Fruit fly (Drosophila melanogaster) whole organism, embryonic: ENCODE measurements around the gene CG11975.

Source experiments
- Asciz ChIP-seq: fragments of 200-800 bp; sonication (Bioruptor generic); optimal IDR thresholded peaks from 2 replicates; lab custom pipeline; 2017; ENCODE audit warnings: missing biosample characterization, mild to moderate bottlenecking, missing genetic modification characterization, missing genetic modification reagents
- Atf6 ChIP-seq: fragments of 200-800 bp; sonication (Bioruptor generic); IDR thresholded peaks from 2 replicates; pipeline ENCODE4 v1.3.6; 2022; ENCODE audit warnings: missing biosample characterization, missing genetic modification characterization
- Bdp1 ChIP-seq: fragments of 200-800 bp; sonication (Bioruptor generic); optimal IDR thresholded peaks from 3 replicates; lab custom pipeline; 2016; ENCODE audit warnings: missing biosample characterization, missing genetic modification characterization
- CG10959 ChIP-seq: fragments of 200-800 bp; sonication (Bioruptor generic); IDR thresholded peaks from 2 replicates; pipeline ENCODE4 v1.3.6; 2022; ENCODE audit warnings: missing biosample characterization, missing genetic modification characterization
- CG10979 ChIP-seq: fragments of 200-800 bp; sonication (Bioruptor generic); optimal IDR thresholded peaks from 2 replicates; lab custom pipeline; 2018; ENCODE audit warnings: missing biosample characterization, mild to moderate bottlenecking, missing genetic modification characterization, moderate library complexity
- CG11504 ChIP-seq: fragments of 200-800 bp; sonication (Bioruptor generic); optimal IDR thresholded peaks from 3 replicates; lab custom pipeline; 2019; ENCODE audit warnings: missing biosample characterization, mild to moderate bottlenecking, missing genetic modification characterization, moderate library complexity
- CG14014 ChIP-seq: fragments of 200-800 bp; sonication (Bioruptor generic); IDR thresholded peaks from 2 replicates; pipeline ENCODE4 v1.3.6; 2022; ENCODE audit warnings: missing biosample characterization, missing genetic modification characterization
- CG14710 ChIP-seq: fragments of 200-800 bp; sonication (Bioruptor generic); optimal IDR thresholded peaks from 3 replicates; lab custom pipeline; 2019; ENCODE audit warnings: missing biosample characterization, mild to moderate bottlenecking, missing genetic modification characterization, moderate library complexity
- CG15269 ChIP-seq: fragments of 200-800 bp; sonication (Bioruptor generic); optimal IDR thresholded peaks from 2 replicates; lab custom pipeline; 2018; ENCODE audit warnings: missing biosample characterization, mild to moderate bottlenecking, missing genetic modification characterization, moderate library complexity
- CG15479 ChIP-seq: fragments of 200-800 bp; sonication (Bioruptor generic); optimal IDR thresholded peaks from 3 replicates; lab custom pipeline; 2019; ENCODE audit warnings: missing biosample characterization, mild to moderate bottlenecking, missing genetic modification characterization, moderate library complexity
- CG15601 ChIP-seq: fragments of 200-800 bp; sonication (Bioruptor generic); optimal IDR thresholded peaks from 3 replicates; lab custom pipeline; 2019; ENCODE audit warnings: missing biosample characterization, mild to moderate bottlenecking, missing genetic modification characterization, moderate library complexity
- CG16815 ChIP-seq: fragments of 200-800 bp; sonication (Bioruptor generic); optimal IDR thresholded peaks from 3 replicates; lab custom pipeline; 2017; ENCODE audit warnings: missing biosample characterization, mild to moderate bottlenecking, missing genetic modification characterization
- CG17802 ChIP-seq: fragments of 200-800 bp; sonication (Bioruptor generic); optimal IDR thresholded peaks from 2 replicates; lab custom pipeline; 2018; ENCODE audit warnings: missing biosample characterization, mild to moderate bottlenecking, missing genetic modification characterization, moderate library complexity
- CG2678 ChIP-seq: fragments of 200-800 bp; sonication (Bioruptor generic); optimal IDR thresholded peaks from 3 replicates; lab custom pipeline; 2019; ENCODE audit warnings: missing biosample characterization, mild to moderate bottlenecking, missing genetic modification characterization, moderate library complexity
- CG2889 ChIP-seq: fragments of 200-800 bp; sonication (Bioruptor generic); IDR thresholded peaks from 3 replicates; pipeline ENCODE4 v1.3.6; 2022; ENCODE audit warnings: missing biosample characterization, missing genetic modification characterization
- CG30403 ChIP-seq: fragments of 200-800 bp; sonication (Bioruptor generic); optimal IDR thresholded peaks from 3 replicates; lab custom pipeline; 2016; ENCODE audit warnings: missing biosample characterization, missing genetic modification characterization
- CG3065 ChIP-seq: fragments of 200-800 bp; sonication (Bioruptor generic); optimal IDR thresholded peaks from 2 replicates; lab custom pipeline; 2016; ENCODE audit warnings: missing biosample characterization, missing genetic modification characterization
- CG6689 ChIP-seq: fragments of 200-800 bp; sonication (Bioruptor generic); IDR thresholded peaks from 2 replicates; pipeline ENCODE4 v1.3.6; 2022; ENCODE audit warnings: missing biosample characterization, missing genetic modification characterization
- CG7839 ChIP-seq: fragments of 200-800 bp; sonication (Bioruptor generic); optimal IDR thresholded peaks from 3 replicates; lab custom pipeline; 2018; ENCODE audit warnings: missing biosample characterization, mild to moderate bottlenecking, missing genetic modification characterization, moderate library complexity
- CG7928 ChIP-seq: fragments of 200-800 bp; sonication (Bioruptor generic); optimal IDR thresholded peaks from 2 replicates; lab custom pipeline; 2017; ENCODE audit warnings: missing biosample characterization, mild to moderate bottlenecking, missing genetic modification characterization
- CG8359 ChIP-seq: fragments of 200-800 bp; sonication (Bioruptor generic); optimal IDR thresholded peaks from 2 replicates; lab custom pipeline; 2017; ENCODE audit warnings: missing biosample characterization, mild to moderate bottlenecking, missing genetic modification characterization, borderline replicate concordance
- CG8924 ChIP-seq: fragments of 200-800 bp; optimal IDR thresholded peaks from 3 replicates; lab custom pipeline; 2019; ENCODE audit warnings: missing biosample characterization, mild to moderate bottlenecking, missing genetic modification characterization, moderate library complexity
- D19A ChIP-seq: fragments of 200-800 bp; optimal IDR thresholded peaks from 3 replicates; lab custom pipeline; 2019; ENCODE audit warnings: missing biosample characterization, mild to moderate bottlenecking, missing genetic modification characterization, moderate library complexity
- E2f1 ChIP-seq: fragments of 200-800 bp; sonication (Bioruptor generic); IDR thresholded peaks from 2 replicates; pipeline ENCODE4 v1.3.6; 2022; ENCODE audit warnings: missing biosample characterization, missing genetic modification characterization
- Med ChIP-seq: fragments of 200-800 bp; sonication (Bioruptor generic); peaks from one replicate; lab custom pipeline; 2016; ENCODE audit warnings: missing biosample characterization, missing genetic modification characterization, mild to moderate bottlenecking, inconsistent platforms, moderate library complexity
- NFAT ChIP-seq: fragments of 200-800 bp; sonication (Bioruptor generic); IDR thresholded peaks from 2 replicates; pipeline ENCODE4 v1.3.6; 2022; ENCODE audit warnings: missing biosample characterization, missing genetic modification characterization
- Oaz ChIP-seq: fragments of 200-800 bp; sonication (Bioruptor generic); IDR thresholded peaks from 2 replicates; pipeline ENCODE4 v1.3.6; 2022; ENCODE audit warnings: missing biosample characterization, missing genetic modification characterization
- Oli ChIP-seq: fragments of 200-800 bp; sonication (Bioruptor generic); optimal IDR thresholded peaks from 2 replicates; lab custom pipeline; 2018; ENCODE audit warnings: missing biosample characterization, mild to moderate bottlenecking, missing genetic modification characterization, moderate library complexity
- Rfx ChIP-seq: fragments of 200-800 bp; sonication (Bioruptor generic); IDR thresholded peaks from 2 replicates; pipeline ENCODE4 v1.3.6; 2022; ENCODE audit warnings: missing biosample characterization, missing genetic modification characterization
- YL-1 ChIP-seq: fragments of 200-800 bp; sonication (Bioruptor generic); optimal IDR thresholded peaks from 3 replicates; lab custom pipeline; 2017; ENCODE audit warnings: missing biosample characterization, mild to moderate bottlenecking, missing genetic modification characterization
- bcd ChIP-seq: fragments of 200-800 bp; sonication (Bioruptor generic); optimal IDR thresholded peaks from 2 replicates; lab custom pipeline; 2017; ENCODE audit warnings: missing biosample characterization, mild to moderate bottlenecking, missing genetic modification characterization
- croc ChIP-seq: fragments of 200-800 bp; sonication (Bioruptor generic); conservative IDR thresholded peaks from 3 replicates; pipeline ENCODE4 v1.3.6; 2022; ENCODE audit warnings: missing biosample characterization, missing genetic modification characterization
- dmrt99B ChIP-seq: fragments of 200-800 bp; sonication (Bioruptor generic); optimal IDR thresholded peaks from 2 replicates; lab custom pipeline; 2018; ENCODE audit warnings: missing biosample characterization, mild to moderate bottlenecking, missing genetic modification characterization, moderate library complexity
- eve ChIP-seq, 2 experiments: fragments of >200 bp; optimal IDR thresholded peaks; 2 replicates each; lab custom pipeline; 2017; ENCODE audit warnings: missing biosample characterization in 2 of 2, missing genetic modification characterization in 2 of 2
- gcm ChIP-seq: fragments of 200-800 bp; sonication (Bioruptor generic); optimal IDR thresholded peaks from 2 replicates; lab custom pipeline; 2019; ENCODE audit warnings: missing biosample characterization, mild to moderate bottlenecking, missing genetic modification characterization, moderate library complexity
- hkb ChIP-seq, 2 experiments: fragments of 200-800 bp in 1 of 2; fragments of >200 bp in 1 of 2; sonication (Bioruptor generic) in 1 of 2; IDR thresholded peaks in 1 of 2; optimal IDR thresholded peaks in 1 of 2; 2 replicates each; pipeline versions ENCODE4 v1.3.6 to Lab custom; 2017 to 2022; ENCODE audit warnings: missing biosample characterization in 1 of 2, missing genetic modification characterization in 1 of 2
- jing ChIP-seq: fragments of 200-800 bp; sonication (Bioruptor generic); optimal IDR thresholded peaks from 2 replicates; lab custom pipeline; 2018; ENCODE audit warnings: missing biosample characterization, mild to moderate bottlenecking, missing genetic modification characterization
- jumu ChIP-seq: fragments of 200-800 bp; sonication (Bioruptor generic); optimal IDR thresholded peaks from 3 replicates; lab custom pipeline; 2016; ENCODE audit warnings: missing biosample characterization, missing genetic modification characterization
- ken ChIP-seq: fragments of 200-800 bp; sonication (Bioruptor generic); IDR thresholded peaks from 3 replicates; pipeline ENCODE4 v1.3.6; 2022; ENCODE audit warnings: missing biosample characterization, missing genetic modification characterization
- lbe ChIP-seq: fragments of 200-800 bp; sonication (Bioruptor generic); optimal IDR thresholded peaks from 2 replicates; lab custom pipeline; 2016; ENCODE audit warnings: missing biosample characterization, mild to moderate bottlenecking, missing genetic modification characterization
- lmd ChIP-seq: fragments of 200-800 bp; sonication (Bioruptor generic); IDR thresholded peaks from 2 replicates; pipeline ENCODE4 v1.3.6; 2022; ENCODE audit warnings: missing biosample characterization, missing genetic modification characterization
- nerfin-2 ChIP-seq: fragments of 200-800 bp; sonication (Bioruptor generic); IDR thresholded peaks from 2 replicates; pipeline ENCODE4 v1.3.6; 2022; ENCODE audit warnings: missing biosample characterization, missing genetic modification characterization; ENCODE audit not compliant: partially characterized antibody
- oc ChIP-seq: fragments of 200-800 bp; sonication (Bioruptor generic); optimal IDR thresholded peaks from 2 replicates; lab custom pipeline; 2018; ENCODE audit warnings: missing biosample characterization, mild to moderate bottlenecking, missing genetic modification characterization, moderate library complexity
- otp ChIP-seq: fragments of 200-800 bp; sonication (Bioruptor generic); IDR thresholded peaks from 3 replicates; pipeline ENCODE4, ENCODE4 v1.3.6; 2022; ENCODE audit warnings: missing biosample characterization, missing genetic modification characterization
- pita ChIP-seq: fragments of 200-800 bp; sonication (Bioruptor generic); optimal IDR thresholded peaks from 2 replicates; lab custom pipeline; 2017; ENCODE audit warnings: missing biosample characterization, mild to moderate bottlenecking, missing genetic modification characterization
- salm ChIP-seq: fragments of 200-800 bp; sonication (Bioruptor generic); optimal IDR thresholded peaks from 2 replicates; lab custom pipeline; 2018; ENCODE audit warnings: missing biosample characterization, mild to moderate bottlenecking, missing genetic modification characterization
- sisA ChIP-seq: fragments of 200-800 bp; sonication (Bioruptor generic); IDR thresholded peaks from 2 replicates; pipeline ENCODE4 v1.3.6; 2022; ENCODE audit warnings: missing biosample characterization, missing genetic modification characterization
- tx ChIP-seq: fragments of 200-800 bp; sonication (Bioruptor generic); optimal IDR thresholded peaks from 2 replicates; lab custom pipeline; 2016; ENCODE audit warnings: missing biosample characterization, missing genetic modification characterization
- unc-4 ChIP-seq: fragments of 200-800 bp; sonication (Bioruptor generic); IDR thresholded peaks from 2 replicates; pipeline ENCODE4 v1.3.6; 2022; ENCODE audit warnings: missing biosample characterization, missing genetic modification characterization; ENCODE audit not compliant: partially characterized antibody
- vnd ChIP-seq: fragments of 200-800 bp; sonication (Bioruptor generic); IDR thresholded peaks from 3 replicates; pipeline ENCODE4 v1.3.6; 2022; ENCODE audit warnings: missing biosample characterization, missing genetic modification characterization; ENCODE audit not compliant: partially characterized antibody

Gene CG11975

dm6 chr3R:8978768-8979167 lies 14.3 kb upstream of the CG11975 start (continued):
- TF ChIP-seq CG15269 (tag; lab: Kevin White, UChicago) (peak; percentile 34), sisA (GFP tag; lab: Robert Waterston, UW) (peak; percentile 40), D19A (peak; percentile 82), Oli (tag; lab: Kevin White, UChicago) (peak; percentile 37), unc-4 (no peak), tx (GFP tag; lab: Kevin White, UChicago) (no peak), pita (GFP tag; lab: Kevin White, UChicago) (no peak), Oaz (no peak), eve (GFP tag; optimal IDR thresholded peaks at IDR 0.05; lab: Kevin White, UChicago) (peak in 1 of 2 experiments; percentile 20), CG14710 (tag; lab: Kevin White, UChicago) (peak; percentile 22), Atf6 (GFP tag; lab: Robert Waterston, UW) (no peak), dmrt99B (tag; lab: Kevin White, UChicago) (peak; percentile 72), Med (peak; percentile 15), CG16815 (GFP tag; lab: Kevin White, UChicago) (no peak), lmd (GFP tag; lab: Robert Waterston, UW) (peak; percentile 34; the same call in 1 of the 2 replicates), CG15479 (GFP tag; lab: Kevin White, UChicago) (no peak), CG8359 (GFP tag; lab: Kevin White, UChicago) (no peak), lbe (GFP tag; lab: Kevin White, UChicago) (peak; percentile 40), otp (GFP tag; lab: Robert Waterston, UW) (0 out of 3 replicates have a peak, but pooled peaks have one; percentile 35), CG2889 (GFP tag; lab: Robert Waterston, UW) (no peak), nerfin-2 (GFP tag; lab: Robert Waterston, UW) (no peak), E2f1 (GFP tag; lab: Robert Waterston, UW) (0 out of 2 replicates have a peak, but pooled peaks have one; percentile 20), jumu (GFP tag; lab: Kevin White, UChicago) (no peak), CG2678 (tag; lab: Kevin White, UChicago) (peak; percentile 64), salm (tag; lab: Kevin White, UChicago) (no peak), CG7839 (tag; lab: Kevin White, UChicago) (peak; percentile 35), oc (peak; percentile 55), CG15601 (tag; lab: Kevin White, UChicago) (peak; percentile 50), Bdp1 (GFP tag; lab: Kevin White, UChicago) (no peak), CG10979 (tag; lab: Kevin White, UChicago) (peak; percentile 67), CG30403 (GFP tag; lab: Kevin White, UChicago) (peak; percentile 18), CG10959 (GFP tag; lab: Robert Waterston, UW) (no peak), bcd (peak; percentile 12), gcm (GFP tag; lab: Kevin White, UChicago) (no peak), YL-1 (GFP tag; lab: Kevin White, UChicago) (no peak), CG11504 (tag; lab: Kevin White, UChicago) (peak; percentile 68), jing (GFP tag; lab: Kevin White, UChicago) (no peak), vnd (GFP tag; lab: Robert Waterston, UW) (no peak), NFAT (no peak), CG17802 (tag; lab: Kevin White, UChicago) (no peak), Asciz (GFP tag; lab: Kevin White, UChicago) (peak; percentile 21), CG8924 (peak; percentile 1), CG14014 (GFP tag; lab: Robert Waterston, UW) (0 out of 2 replicates have a peak, but pooled peaks have one; percentile 40), hkb (optimal IDR thresholded peaks at IDR 0.05; lab: Kevin White, UChicago) (no peak), hkb (GFP tag; IDR thresholded peaks at IDR 0.05; lab: Robert Waterston, UW) (peak; percentile 57), Rfx (GFP tag; lab: Robert Waterston, UW) (no peak), CG3065 (GFP tag; lab: Kevin White, UChicago) (no peak), CG6689 (GFP tag; lab: Robert Waterston, UW) (peak; percentile 25; the same call in 1 of the 2 replicates), CG7928 (no peak), ken (GFP tag; lab: Robert Waterston, UW) (0 out of 3 replicates have a peak, but pooled peaks have one; percentile 61), croc (GFP tag; lab: Robert Waterston, UW) (peak; percentile 19; the same call in 1 of the 3 replicates)
